Worm (Caenorhabditis elegans) whole organism, young adult: ENCODE data around the gene taf-12.

ENCODE experiments used
- C17E4.6 ChIP-seq: fragments of 200-800 bp; sonication (Bioruptor generic); IDR thresholded peaks from 2 replicates; pipeline ENCODE4 v1.3.6; 2022; ENCODE audit warnings: missing genetic modification reagents, missing genetic modification characterization, missing compliant biosample characterization
- F33H1.4 ChIP-seq: fragments of 200-800 bp; sonication (Bioruptor generic); IDR thresholded peaks from 2 replicates; pipeline ENCODE4 v1.3.6; 2022; ENCODE audit warnings: missing genetic modification reagents, missing genetic modification characterization, missing compliant biosample characterization
- F49E8.2 ChIP-seq: sonication (generic microtip); optimal IDR thresholded peaks from 3 replicates; lab custom pipeline; 2017; ENCODE audit warnings: missing genetic modification characterization, mild to moderate bottlenecking, missing compliant biosample characterization, antibody characterized with exemption, moderate library complexity; ENCODE audit not compliant: insufficient read depth
- Y95B8A.8 ChIP-seq: fragments of 200-800 bp; sonication (Bioruptor generic); IDR thresholded peaks from 2 replicates; pipeline ENCODE4 v1.3.6; 2022; ENCODE audit warnings: missing genetic modification reagents, missing genetic modification characterization, missing compliant biosample characterization
- ama-1 ChIP-seq, 3 experiments: fragments of 150-350 bp in 1 of 3; sonication (generic microtip) in 2 of 3; optimal IDR thresholded peaks; 2 replicates each; lab custom pipeline; 2014 to 2018; ENCODE audit warnings: missing biosample characterization in 2 of 3, missing genetic modification characterization in 2 of 3, missing genetic modification reagents in 2 of 3
- attf-5 ChIP-seq: fragments of 200-800 bp; sonication (Bioruptor generic); optimal IDR thresholded peaks from 2 replicates; lab custom pipeline; 2018; ENCODE audit warnings: mild to moderate bottlenecking, missing genetic modification characterization, missing compliant biosample characterization
- bed-1 ChIP-seq: fragments of 200-800 bp; sonication (Bioruptor generic); IDR thresholded peaks from 2 replicates; pipeline ENCODE4 v1.3.6; 2022; ENCODE audit warnings: missing genetic modification reagents, missing genetic modification characterization, missing compliant biosample characterization
- cebp-1 ChIP-seq, 2 experiments: fragments of 200-800 bp in 1 of 2; sonication (Bioruptor generic) in 1 of 2; sonication (generic microtip) in 1 of 2; IDR thresholded peaks in 1 of 2; optimal IDR thresholded peaks in 1 of 2; 2 replicates each; pipeline versions ENCODE4 v1.3.6 to Lab custom; 2017 to 2022; ENCODE audit warnings: missing compliant biosample characterization in 2 of 2, missing genetic modification characterization in 2 of 2, mild to moderate bottlenecking in 1 of 2, missing genetic modification reagents in 1 of 2, moderate library complexity in 1 of 2
- ceh-27 ChIP-seq: fragments of 200-800 bp; sonication (Bioruptor generic); optimal IDR thresholded peaks from 2 replicates; lab custom pipeline; 2018; ENCODE audit warnings: mild to moderate bottlenecking, missing genetic modification characterization, moderate library complexity, missing compliant biosample characterization
- ceh-40 ChIP-seq: fragments of 200-800 bp; sonication (Bioruptor generic); IDR thresholded peaks from 2 replicates; pipeline ENCODE4 v1.3.6; 2022; ENCODE audit warnings: missing genetic modification characterization, missing compliant biosample characterization
- dox-1 ChIP-seq: fragments of 200-800 bp; sonication (Bioruptor generic); IDR thresholded peaks from 2 replicates; pipeline ENCODE4 v1.3.6; 2022; ENCODE audit warnings: missing genetic modification reagents, missing genetic modification characterization, missing compliant biosample characterization
- dpff-1 ChIP-seq: sonication (generic microtip); optimal IDR thresholded peaks from 2 replicates; lab custom pipeline; 2017; ENCODE audit warnings: mild to moderate bottlenecking, missing genetic modification characterization, missing compliant biosample characterization
- dpl-1 ChIP-seq: fragments of 150-350 bp; optimal IDR thresholded peaks from 2 replicates; lab custom pipeline; 2014; ENCODE audit warnings: missing biosample characterization, missing genetic modification reagents, missing genetic modification characterization
- egl-18 ChIP-seq: fragments of 200-800 bp; sonication (Bioruptor generic); IDR thresholded peaks from 2 replicates; pipeline ENCODE4 v1.3.6; 2022; ENCODE audit warnings: missing genetic modification reagents, missing genetic modification characterization, missing compliant biosample characterization
- egrh-3 ChIP-seq: fragments of 200-800 bp; sonication (Bioruptor generic); IDR thresholded peaks from 2 replicates; pipeline ENCODE4 v1.3.6; 2022; ENCODE audit warnings: missing genetic modification reagents, missing genetic modification characterization, missing compliant biosample characterization
- ets-4 ChIP-seq: fragments of 200-800 bp; sonication (Bioruptor generic); optimal IDR thresholded peaks from 2 replicates; lab custom pipeline; 2018; ENCODE audit warnings: mild to moderate bottlenecking, missing genetic modification characterization, missing compliant biosample characterization
- fkh-3 ChIP-seq: sonication (generic microtip); optimal IDR thresholded peaks from 2 replicates; lab custom pipeline; 2016; ENCODE audit warnings: mild to moderate bottlenecking, missing genetic modification characterization, missing compliant biosample characterization
- gei-17 ChIP-seq: fragments of 200-800 bp; sonication (Bioruptor generic); optimal IDR thresholded peaks from 2 replicates; lab custom pipeline; 2018; ENCODE audit warnings: mild to moderate bottlenecking, missing genetic modification characterization, missing compliant biosample characterization
- him-1 ChIP-seq: sonication (generic microtip); optimal IDR thresholded peaks from 2 replicates; lab custom pipeline; 2016; ENCODE audit warnings: missing genotype, missing genetic modification reagents, missing genetic modification characterization, missing compliant biosample characterization
- hlh-26 ChIP-seq: fragments of 200-800 bp; sonication (Bioruptor generic); conservative IDR thresholded peaks from 2 replicates; pipeline ENCODE4 v1.3.6; 2022; ENCODE audit warnings: missing genetic modification reagents, missing genetic modification characterization, missing compliant biosample characterization
- hmg-1.2 ChIP-seq: fragments of 200-800 bp; sonication (Bioruptor generic); IDR thresholded peaks from 2 replicates; pipeline ENCODE4 v1.3.6; 2022; ENCODE audit warnings: missing genetic modification reagents, missing genetic modification characterization, missing compliant biosample characterization
- hmg-20 ChIP-seq: fragments of 200-800 bp; sonication (Bioruptor generic); IDR thresholded peaks from 2 replicates; pipeline ENCODE4 v1.3.6; 2022; ENCODE audit warnings: missing genetic modification reagents, missing genetic modification characterization, missing compliant biosample characterization
- hrde-1 ChIP-seq: sonication (generic microtip); optimal IDR thresholded peaks from 2 replicates; lab custom pipeline; 2016; ENCODE audit warnings: missing genetic modification characterization, mild to moderate bottlenecking, missing compliant biosample characterization, moderate library complexity, missing genotype, missing genetic modification reagents, borderline replicate concordance
- let-607 ChIP-seq, 2 experiments: fragments of 200-800 bp in 1 of 2; sonication (Bioruptor generic) in 1 of 2; sonication (generic microtip) in 1 of 2; optimal IDR thresholded peaks; 2 replicates each; lab custom pipeline; 2016 to 2018; ENCODE audit warnings: mild to moderate bottlenecking in 2 of 2, missing compliant biosample characterization in 2 of 2, missing genetic modification characterization in 2 of 2, moderate library complexity in 2 of 2, missing genotype in 1 of 2
- lin-54 ChIP-seq: fragments of 200-800 bp; sonication (Bioruptor generic); optimal IDR thresholded peaks from 2 replicates; lab custom pipeline; 2018; ENCODE audit warnings: mild to moderate bottlenecking, missing genetic modification characterization, missing compliant biosample characterization
- lir-1 ChIP-seq: fragments of 200-800 bp; sonication (Bioruptor generic); conservative IDR thresholded peaks from 2 replicates; pipeline ENCODE4 v1.3.6; 2022; ENCODE audit warnings: missing genetic modification reagents, missing genetic modification characterization, missing compliant biosample characterization
- madf-10 ChIP-seq: sonication (generic microtip); optimal IDR thresholded peaks from 2 replicates; lab custom pipeline; 2016; ENCODE audit warnings: mild to moderate bottlenecking, missing genetic modification characterization, missing compliant biosample characterization
- madf-6 ChIP-seq: fragments of 200-800 bp; sonication (Bioruptor generic); IDR thresholded peaks from 2 replicates; pipeline ENCODE4 v1.3.6; 2022; ENCODE audit warnings: missing genetic modification reagents, missing genetic modification characterization, missing compliant biosample characterization
- madf-8 ChIP-seq: fragments of 200-800 bp; sonication (Bioruptor generic); conservative IDR thresholded peaks from 2 replicates; pipeline ENCODE4 v1.3.6; 2022; ENCODE audit warnings: missing genetic modification reagents, missing genetic modification characterization, missing compliant biosample characterization
- mes-4 ChIP-seq: sonication (generic microtip); optimal IDR thresholded peaks from 2 replicates; lab custom pipeline; 2016; ENCODE audit warnings: missing genotype, missing genetic modification characterization, missing compliant biosample characterization
- mxl-1 ChIP-seq: sonication (generic microtip); optimal IDR thresholded peaks from 2 replicates; lab custom pipeline; 2016; ENCODE audit warnings: missing genetic modification characterization, missing compliant biosample characterization
- pha-4 ChIP-seq: fragments of 150-350 bp; sonication (generic microtip); optimal IDR thresholded peaks from 2 replicates; lab custom pipeline; 2014; ENCODE audit warnings: missing biosample characterization, missing genetic modification reagents, missing genetic modification characterization
- sdz-38 ChIP-seq: sonication (generic microtip); optimal IDR thresholded peaks from 2 replicates; lab custom pipeline; 2016; ENCODE audit warnings: missing genotype, missing genetic modification characterization, missing compliant biosample characterization
- snpc-3.4 ChIP-seq: sonication (generic microtip); optimal IDR thresholded peaks from 2 replicates; lab custom pipeline; 2017; ENCODE audit warnings: missing genetic modification characterization, mild to moderate bottlenecking, missing compliant biosample characterization, antibody characterized with exemption, moderate library complexity, missing genotype, missing genetic modification reagents
- tlf-1 ChIP-seq: fragments of 200-800 bp; sonication (Bioruptor generic); optimal IDR thresholded peaks from 2 replicates; lab custom pipeline; 2018; ENCODE audit warnings: mild to moderate bottlenecking, missing genetic modification characterization, missing compliant biosample characterization
- unc-62 ChIP-seq: fragments of 150-350 bp; optimal IDR thresholded peaks from 2 replicates; lab custom pipeline; 2014; ENCODE audit warnings: missing biosample characterization, missing genetic modification reagents, missing genetic modification characterization
- zfh-2 ChIP-seq: fragments of 200-800 bp; sonication (Bioruptor generic); conservative IDR thresholded peaks from 2 replicates; pipeline ENCODE4 v1.3.6; 2022; ENCODE audit warnings: missing genetic modification reagents, missing genetic modification characterization, missing compliant biosample characterization
- ztf-25 ChIP-seq: fragments of 200-800 bp; sonication (Bioruptor generic); IDR thresholded peaks from 2 replicates; pipeline ENCODE4 v1.3.6; 2022; ENCODE audit warnings: missing genetic modification reagents, missing genetic modification characterization, missing compliant biosample characterization
- ztf-3 ChIP-seq: fragments of 200-800 bp; sonication (Bioruptor generic); optimal IDR thresholded peaks from 2 replicates; lab custom pipeline; 2018; ENCODE audit warnings: mild to moderate bottlenecking, missing genetic modification characterization, missing compliant biosample characterization

taf-12 gene

ce11 chrIII:11917525-11917924 is 48.4 kb upstream of the taf-12 start (continued):
- 0 out of 2 replicates have a peak, but pooled peaks have one; percentile 18 for TF ChIP-seq madf-6
- no peak for TF ChIP-seq ztf-3 (GFP tag; lab: Kevin White, UChicago)

ce11 chrIII:11917090-11917489 is 48.0 kb upstream of the taf-12 start:
- TF ChIP-seq pha-4 (tag; lab: Kevin White, UChicago) = no peak
- no peak for TF ChIP-seq let-607 (tag; optimal IDR thresholded peaks at IDR 0.05; lab: Kevin White, UChicago)
- no peak for TF ChIP-seq gei-17 (GFP tag; lab: Kevin White, UChicago)
- no peak for TF ChIP-seq hrde-1
- TF ChIP-seq egl-18 (GFP tag; lab: Robert Waterston, UW) = no peak
- no peak for TF ChIP-seq hlh-26 (GFP tag; lab: Robert Waterston, UW)
- no peak for TF ChIP-seq C17E4.6 (GFP tag; lab: Robert Waterston, UW)
- TF ChIP-seq Y95B8A.8 (GFP tag; lab: Robert Waterston, UW) = no peak
- TF ChIP-seq him-1 (tag; lab: Kevin White, UChicago) = no peak
- no peak for TF ChIP-seq egrh-3 (GFP tag; lab: Robert Waterston, UW)
- no peak for TF ChIP-seq ceh-27 (GFP tag; lab: Kevin White, UChicago)

- TF ChIP-seq C17E4.6 (GFP tag; lab: Robert Waterston, UW) = no peak
- TF ChIP-seq egrh-3 (GFP tag; lab: Robert Waterston, UW) = peak; percentile 69; the same call in 1 of the 2 replicates
- TF ChIP-seq zfh-2 (GFP tag; lab: Robert Waterston, UW) = peak; percentile 79
- peak; percentile 12; the same call in 1 of the 2 replicates for TF ChIP-seq dox-1
These were observed 47.2 kb upstream of the taf-12 start for ce11 chrIII:11916260-11916659.

ce11 chrIII:11915666-11916065 is 46.6 kb upstream of the taf-12 start, which contains the start of the genes ndab-1 and npp-16:
Gene ndab-1, minus strand, starts transcription at chrIII:11915712.
Gene npp-16, plus strand, starts transcription at chrIII:11915928.
- TF ChIP-seq cebp-1 (GFP tag; IDR thresholded peaks at IDR 0.05; lab: Robert Waterston, UW) (no peak), cebp-1 (tag; optimal IDR thresholded peaks at IDR 0.05; lab: Kevin White, UChicago) (peak; percentile 34), attf-5 (GFP tag; lab: Kevin White, UChicago) (peak; percentile 2), F33H1.4 (peak; percentile 40; the same call in 1 of the 2 replicates), egrh-3 (GFP tag; lab: Robert Waterston, UW) (no peak), madf-6 (peak; percentile 48; the same call in 1 of the 2 replicates), hmg-1.2 (GFP tag; lab: Robert Waterston, UW) (0 out of 2 replicates have a peak, but pooled peaks have one; percentile 3), ceh-40 (GFP tag; lab: Robert Waterston, UW) (no peak), mxl-1 (no peak), lin-54 (GFP tag; lab: Kevin White, UChicago) (peak; percentile 45), snpc-3.4 (peak; percentile 6), let-607 (tag; optimal IDR thresholded peaks at IDR 0.05; lab: Kevin White, UChicago) (peak in 1 of 2 experiments; percentile 17)

ce11 chrIII:11914220-11914619 is 45.1 kb upstream of the taf-12 start, which contains the start of gene Y56A3A.16:
Gene Y56A3A.16, minus strand, starts transcription at chrIII:11914320.
- no peak for TF ChIP-seq sdz-38 (tag; lab: Kevin White, UChicago)
- TF ChIP-seq ztf-25 (GFP tag; lab: Robert Waterston, UW) = no peak
- TF ChIP-seq fkh-3 = no peak
- TF ChIP-seq dpl-1 (GFP tag; lab: Kevin White, UChicago) = no peak
- TF ChIP-seq, all 124 proteins: peak for 0

ce11 chrIII:11909778-11910177 is 40.7 kb upstream of the taf-12 start, which contains the start of gene faah-4:
Gene faah-4, minus strand, starts transcription at chrIII:11909878.
- no peak for TF ChIP-seq madf-10
- no peak for TF ChIP-seq lir-1 (GFP tag; lab: Robert Waterston, UW)
- TF ChIP-seq sdz-38 (tag; lab: Kevin White, UChicago) = no peak
- TF ChIP-seq ama-1 (optimal IDR thresholded peaks at IDR 0.05; lab: Kevin White, UChicago) = no peak
- no peak for TF ChIP-seq ama-1 (GFP tag; optimal IDR thresholded peaks at IDR 0.05; lab: Kevin White, UChicago)
- no peak for TF ChIP-seq bed-1 (GFP tag; lab: Robert Waterston, UW)
- no peak for TF ChIP-seq madf-8 (GFP tag; lab: Robert Waterston, UW)
- no peak for TF ChIP-seq tlf-1
- no peak for TF ChIP-seq ets-4
- TF ChIP-seq dpff-1 (tag; lab: Kevin White, UChicago) = no peak
- no peak for TF ChIP-seq F49E8.2 (tag; lab: Kevin White, UChicago)
- TF ChIP-seq hmg-20 (GFP tag; lab: Robert Waterston, UW) = no peak
- TF ChIP-seq unc-62 (GFP tag; lab: Kevin White, UChicago) = no peak
- TF ChIP-seq mes-4 (tag; lab: Kevin White, UChicago) = no peak
